Worm (Caenorhabditis elegans) whole organism, mixed stage, embryonic: ENCODE measurements around the gene C39B10.5.

Experiments
- ces-1 ChIP-seq: fragments of 150-350 bp; optimal IDR thresholded peaks from 2 replicates; lab custom pipeline; 2014; ENCODE audit warnings: missing biosample characterization, missing genetic modification reagents, missing genetic modification characterization
- elt-1 ChIP-seq: sonication (generic microtip); optimal IDR thresholded peaks from 2 replicates; lab custom pipeline; 2017; ENCODE audit warnings: missing genetic modification characterization, mild to moderate bottlenecking, missing compliant biosample characterization, antibody characterized with exemption, moderate library complexity, borderline replicate concordance; ENCODE audit not compliant: insufficient read depth
- elt-3 ChIP-seq: fragments of 150-350 bp; optimal IDR thresholded peaks from 2 replicates; lab custom pipeline; 2014; ENCODE audit warnings: missing biosample characterization, missing genetic modification characterization
- nhr-2 ChIP-seq: fragments of 150-350 bp; optimal IDR thresholded peaks from 2 replicates; lab custom pipeline; 2014; ENCODE audit warnings: missing biosample characterization, missing genetic modification characterization
- sptf-1 ChIP-seq: sonication (generic microtip); optimal IDR thresholded peaks from 2 replicates; lab custom pipeline; 2017; ENCODE audit warnings: mild to moderate bottlenecking, missing genetic modification characterization, moderate library complexity, missing compliant biosample characterization
- unc-39 ChIP-seq: fragments of 150-350 bp; optimal IDR thresholded peaks from 2 replicates; lab custom pipeline; 2014; ENCODE audit warnings: missing biosample characterization, missing genetic modification characterization
- unc-62 ChIP-seq: fragments of 150-350 bp; optimal IDR thresholded peaks from 2 replicates; lab custom pipeline; 2014; ENCODE audit warnings: missing biosample characterization, missing genetic modification reagents, missing genetic modification characterization
- ztf-11 ChIP-seq: fragments of 150-350 bp; optimal IDR thresholded peaks from 2 replicates; lab custom pipeline; 2014; ENCODE audit warnings: missing biosample characterization, missing genetic modification characterization

- no peak for TF ChIP-seq elt-3 (tag; lab: Kevin White, UChicago)
- TF ChIP-seq sptf-1 (tag; lab: Kevin White, UChicago), result no peak
- no peak for TF ChIP-seq unc-39
- TF ChIP-seq nhr-2 (tag; lab: Kevin White, UChicago), result no peak
- no peak for TF ChIP-seq ztf-11 (tag; lab: Kevin White, UChicago)
- TF ChIP-seq ces-1 (GFP tag; lab: Kevin White, UChicago), result no peak
- TF ChIP-seq elt-1 (tag; lab: Kevin White, UChicago), result no peak
- TF ChIP-seq unc-62 (GFP tag; lab: Kevin White, UChicago), result no peak
Measured at ce11 chrX:10429203-10429602, 17.9 kb upstream of the C39B10.5 start.
